Worm (Caenorhabditis elegans) whole organism, L4/young adult: Measurements from ENCODE around the gene smg-4.
A peak's percentile ranks its signal among the peaks of the same experiment; 100 is the strongest.

Experiments used
- W03F9.2 ChIP-seq: fragments of 150-350 bp; optimal IDR thresholded peaks from 2 replicates; lab custom pipeline; 2014; ENCODE audit warnings: missing biosample characterization, missing genetic modification characterization
- dao-5 ChIP-seq: sonication (generic microtip); optimal IDR thresholded peaks from 2 replicates; lab custom pipeline; 2016; ENCODE audit warnings: missing genotype, missing genetic modification characterization, moderate library complexity, missing compliant biosample characterization
- him-1 ChIP-seq: sonication (generic microtip); optimal IDR thresholded peaks from 2 replicates; lab custom pipeline; 2016; ENCODE audit warnings: missing genotype, missing genetic modification reagents, missing genetic modification characterization, missing compliant biosample characterization

Gene smg-4

DNA sequence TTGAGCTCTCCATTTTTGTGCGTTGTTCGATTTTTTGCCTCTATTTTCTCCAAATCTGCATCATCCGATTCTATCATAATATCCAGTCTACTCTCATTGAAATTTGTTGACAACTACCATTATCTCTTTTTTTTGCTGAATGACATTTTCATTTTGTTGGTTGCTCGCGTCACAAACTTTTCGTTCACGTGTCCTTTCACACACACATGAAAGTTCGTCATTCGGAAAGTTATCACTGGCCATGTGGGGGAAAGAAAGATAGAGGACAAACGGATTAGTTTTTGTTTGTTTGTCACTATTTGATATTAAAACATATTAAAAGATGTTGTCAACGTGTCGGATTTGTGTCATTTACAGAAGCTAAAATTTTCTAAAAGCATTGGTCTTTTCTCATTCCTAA lies 17.5 kb upstream of the smg-4 start:
- TF ChIP-seq dao-5 (tag; lab: Kevin White, UChicago) (no peak), him-1 (tag; lab: Kevin White, UChicago) (no peak), W03F9.2 (tag; lab: Kevin White, UChicago) (no peak)

DNA sequence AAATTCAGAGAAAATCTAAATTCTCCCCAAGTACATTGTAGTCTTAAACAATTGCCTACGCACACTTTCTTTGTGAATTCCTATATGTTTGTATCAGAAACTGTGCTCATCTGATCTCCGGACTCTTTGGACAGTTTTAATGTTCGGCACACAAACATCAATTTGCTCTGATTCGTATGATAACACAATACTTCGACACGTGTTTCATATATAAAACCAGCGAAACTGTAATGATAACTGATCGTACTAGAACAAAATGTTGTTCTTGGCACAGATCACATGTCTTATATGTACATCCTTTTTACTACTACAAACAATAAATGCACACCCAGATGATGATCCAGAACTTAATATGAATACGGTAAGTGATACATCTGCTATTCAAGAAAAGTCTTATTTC lies 13.8 kb upstream of the smg-4 start, which contains the start of gene lipl-2:
Gene lipl-2, plus strand, starts transcription at position 236 of the 400 bp plus-strand sequence.
- TF ChIP-seq W03F9.2 (tag; lab: Kevin White, UChicago) (no peak), him-1 (tag; lab: Kevin White, UChicago) (no peak), dao-5 (tag; lab: Kevin White, UChicago) (no peak)

DNA sequence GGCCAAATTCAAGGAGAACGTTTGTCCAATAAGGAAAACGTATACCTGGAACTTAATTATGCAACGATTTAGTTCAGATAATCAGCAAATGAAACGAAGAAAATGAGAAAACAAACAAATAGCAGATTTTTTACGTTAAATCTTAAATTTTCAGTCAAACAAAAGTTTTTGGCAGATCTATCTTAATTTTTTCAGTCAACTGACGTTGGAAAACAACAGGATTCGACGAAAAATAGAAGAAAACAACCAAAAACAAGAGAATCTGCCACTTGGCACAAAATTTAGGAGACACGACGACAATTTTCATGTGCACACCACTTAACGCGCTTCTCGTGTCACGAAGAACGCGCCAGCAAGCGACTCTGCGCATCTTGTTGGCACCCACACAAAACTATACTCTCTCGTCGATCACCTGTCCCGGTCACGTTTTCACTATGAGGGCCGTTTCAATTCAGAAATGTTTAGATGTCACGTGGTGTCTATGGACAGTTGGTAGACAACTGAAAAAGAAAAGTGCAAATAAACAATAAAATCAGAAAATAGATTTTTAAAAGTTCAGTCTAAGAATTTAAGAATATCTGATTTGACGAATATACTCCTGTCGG lies 12.2 kb upstream of the smg-4 start, which contains the start of gene ztf-7:
Gene ztf-7, minus strand, starts transcription at position 51 of the 605 bp plus-strand sequence.
- TF ChIP-seq W03F9.2 (tag; lab: Kevin White, UChicago) (peak; percentile 96), dao-5 (tag; lab: Kevin White, UChicago) (no peak), him-1 (tag; lab: Kevin White, UChicago) (peak; percentile 68)

DNA sequence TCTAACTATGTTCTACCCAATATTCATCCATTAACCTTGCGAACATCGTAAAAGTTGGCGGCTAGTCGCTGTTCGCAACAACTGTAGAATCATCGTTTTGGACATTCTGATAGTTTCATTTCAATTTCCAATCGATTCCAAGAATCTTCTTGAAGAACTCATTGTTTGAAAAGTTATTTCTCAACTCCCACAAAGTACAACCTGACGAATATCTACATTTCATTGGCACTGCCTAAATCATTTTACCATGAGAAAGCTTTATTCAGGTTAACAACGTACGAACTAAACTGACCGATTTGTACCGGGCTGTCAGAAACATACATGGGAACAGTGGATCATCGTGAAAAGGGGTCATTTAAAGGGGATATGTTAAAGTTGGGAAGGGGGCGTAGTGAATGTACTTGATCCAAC lies 9.2 kb upstream of the smg-4 start, which contains the start of gene F46B6.6:
Gene F46B6.6, minus strand, starts transcription at position 148 of the 411 bp plus-strand sequence.
- no peak for TF ChIP-seq dao-5 (tag; lab: Kevin White, UChicago)
- TF ChIP-seq W03F9.2 (tag; lab: Kevin White, UChicago), result no peak
- TF ChIP-seq him-1 (tag; lab: Kevin White, UChicago), result no peak

DNA sequence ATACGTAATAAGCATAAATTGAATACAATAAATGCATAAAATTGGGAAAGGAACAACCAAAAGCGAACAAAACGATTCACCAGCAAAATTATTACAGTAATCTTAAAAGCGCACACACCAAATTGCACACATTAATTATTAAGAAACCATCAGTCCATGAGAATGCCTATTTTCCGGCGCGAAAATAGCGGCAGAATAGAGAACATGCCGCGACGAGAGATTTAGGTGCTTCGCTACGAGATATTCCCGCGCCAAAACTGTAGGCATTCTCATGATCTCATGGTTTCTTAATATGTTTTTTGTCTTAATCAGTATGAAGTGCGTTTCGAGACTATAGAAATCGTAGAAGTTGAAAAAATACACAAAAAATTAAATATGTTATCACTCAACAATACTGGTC lies 6.7 kb upstream of the smg-4 start:
- TF ChIP-seq dao-5 (tag; lab: Kevin White, UChicago) (no peak), W03F9.2 (tag; lab: Kevin White, UChicago) (no peak), him-1 (tag; lab: Kevin White, UChicago) (no peak)

DNA sequence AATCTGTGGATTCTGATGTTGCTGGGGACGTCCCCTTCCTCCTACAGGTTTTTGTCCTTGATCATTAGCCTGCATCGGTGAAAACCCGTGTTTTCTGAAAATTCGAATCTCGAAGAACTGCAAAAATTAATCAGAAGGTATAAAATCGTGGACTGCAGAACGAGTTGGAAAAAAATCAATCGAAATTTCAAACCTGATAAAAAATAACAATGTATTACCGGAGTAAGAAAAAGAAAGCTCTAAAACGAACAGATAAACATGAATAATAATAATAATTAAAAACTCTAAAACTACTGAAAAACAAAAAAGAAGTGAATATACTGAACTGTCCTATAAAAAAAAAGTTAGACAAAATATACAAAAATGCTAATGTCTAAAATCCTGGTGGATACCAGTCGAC lies 5.4 kb upstream of the smg-4 start, which contains the start of gene F46B6.5:
Gene F46B6.5, minus strand, starts transcription at position 101 of the 400 bp plus-strand sequence.
- TF ChIP-seq dao-5 (tag; lab: Kevin White, UChicago), result no peak
- TF ChIP-seq W03F9.2 (tag; lab: Kevin White, UChicago), result no peak
- TF ChIP-seq him-1 (tag; lab: Kevin White, UChicago), result no peak

DNA sequence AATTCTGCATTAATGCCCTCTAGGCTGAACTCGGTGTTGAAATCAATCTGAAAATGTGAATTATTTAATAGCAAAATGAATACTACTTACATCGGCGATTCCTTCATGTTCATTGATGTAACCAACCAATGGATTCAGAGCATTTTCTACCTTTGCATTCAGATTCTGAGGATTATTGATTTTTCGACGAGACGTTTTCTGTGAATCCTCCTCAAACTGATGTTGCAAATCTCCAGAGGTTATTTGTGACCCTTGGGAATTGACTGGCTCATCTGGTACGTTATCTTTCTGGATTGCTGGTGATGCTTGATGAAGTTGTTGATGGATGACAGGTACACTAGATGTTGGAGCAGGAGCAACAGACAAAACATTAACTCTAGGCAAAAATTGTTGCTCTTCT lies 4.5 kb upstream of the smg-4 start:
- TF ChIP-seq dao-5 (tag; lab: Kevin White, UChicago), result no peak
- TF ChIP-seq him-1 (tag; lab: Kevin White, UChicago), result no peak
- TF ChIP-seq W03F9.2 (tag; lab: Kevin White, UChicago), result no peak

DNA sequence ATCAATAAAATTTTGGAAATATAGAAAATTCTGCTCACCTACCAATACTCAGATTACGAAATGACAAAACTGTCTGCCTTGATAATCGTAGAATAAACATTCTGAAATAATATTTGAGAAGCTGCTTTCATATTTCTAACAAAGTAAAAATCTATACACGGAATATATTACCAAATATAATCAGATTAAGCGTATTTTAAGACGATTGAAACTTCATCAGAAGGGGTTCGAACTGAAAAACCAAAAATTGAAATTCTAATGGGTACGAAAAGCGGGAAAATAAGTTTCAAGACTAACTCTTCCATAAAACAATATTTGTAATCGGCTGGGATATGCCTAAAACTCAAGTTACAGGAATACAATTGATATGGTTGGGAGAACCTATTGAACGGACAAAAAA lies 1.9 kb upstream of the smg-4 start, which contains the start of gene F46B6.4:
Gene F46B6.4, minus strand, starts transcription at position 101 of the 400 bp plus-strand sequence.
- no peak for TF ChIP-seq him-1 (tag; lab: Kevin White, UChicago)
- TF ChIP-seq dao-5 (tag; lab: Kevin White, UChicago), result no peak
- no peak for TF ChIP-seq W03F9.2 (tag; lab: Kevin White, UChicago)

DNA sequence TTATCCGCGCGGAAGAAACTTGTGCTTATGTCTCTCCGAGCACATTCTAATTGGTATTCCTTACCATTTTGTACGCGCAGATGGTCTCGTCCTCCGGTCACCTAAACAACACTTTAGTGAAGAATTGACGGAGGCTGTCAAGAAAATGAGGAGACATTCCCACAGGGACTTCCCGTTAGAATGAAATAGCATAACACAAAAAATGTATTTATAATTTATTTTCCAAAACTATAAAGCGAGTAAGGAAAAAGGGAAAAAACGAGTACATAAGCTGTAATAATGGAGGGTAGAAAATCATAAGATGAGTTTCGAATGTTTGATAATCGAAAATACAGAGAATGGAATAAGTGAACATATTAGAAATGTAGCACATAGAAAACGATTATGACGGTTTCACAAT lies 1.8 kb downstream of the smg-4 start, which contains the start of gene F46B6.12:
Gene F46B6.12, minus strand, starts transcription at position 101 of the 400 bp plus-strand sequence.
- TF ChIP-seq W03F9.2 (tag; lab: Kevin White, UChicago) (no peak), dao-5 (tag; lab: Kevin White, UChicago) (no peak)

DNA sequence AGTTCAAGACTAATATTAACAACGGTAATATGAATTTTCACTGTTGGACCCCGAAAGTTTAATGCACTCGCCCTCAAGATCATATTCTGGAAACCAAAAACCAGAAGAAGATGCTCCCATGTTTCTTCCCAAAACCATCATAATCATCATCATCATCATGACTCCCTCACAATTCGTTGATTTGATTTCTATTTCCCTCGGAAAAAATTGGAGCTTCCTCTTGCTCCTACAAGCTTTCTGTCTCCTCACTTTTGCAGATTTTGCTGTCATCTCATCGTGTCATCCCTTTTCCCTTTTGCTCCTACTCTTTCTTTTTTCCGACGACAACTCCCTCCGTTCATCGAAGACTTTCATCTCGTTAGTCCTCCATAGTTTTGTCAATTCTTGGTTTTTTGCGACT lies 5.6 kb downstream of the smg-4 start, which contains the start of gene F46B6.2:
Gene F46B6.2, plus strand, starts transcription at position 316 of the 400 bp plus-strand sequence.
- TF ChIP-seq W03F9.2 (tag; lab: Kevin White, UChicago) (no peak), him-1 (tag; lab: Kevin White, UChicago) (no peak), dao-5 (tag; lab: Kevin White, UChicago) (no peak)

DNA sequence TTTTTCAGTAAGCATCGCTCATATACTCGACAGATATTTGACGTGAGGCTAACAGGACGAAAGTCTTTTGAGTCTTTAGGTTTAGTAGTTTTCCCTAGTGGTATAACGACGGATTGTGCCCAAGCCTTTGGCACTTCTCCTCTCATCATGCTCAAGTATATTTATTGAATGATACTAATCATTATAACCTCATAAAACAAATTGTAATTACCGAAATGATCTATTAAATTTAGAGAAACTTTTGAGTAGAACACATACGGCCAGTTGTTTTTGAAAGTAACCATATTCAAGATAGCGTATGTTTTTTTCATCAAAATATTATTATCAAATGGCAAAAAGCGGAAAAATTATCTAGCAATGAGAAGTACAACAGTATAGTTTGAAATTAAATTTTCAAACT lies 6.2 kb downstream of the smg-4 start:
- TF ChIP-seq dao-5 (tag; lab: Kevin White, UChicago) (no peak), W03F9.2 (tag; lab: Kevin White, UChicago) (no peak), him-1 (tag; lab: Kevin White, UChicago) (no peak)

DNA sequence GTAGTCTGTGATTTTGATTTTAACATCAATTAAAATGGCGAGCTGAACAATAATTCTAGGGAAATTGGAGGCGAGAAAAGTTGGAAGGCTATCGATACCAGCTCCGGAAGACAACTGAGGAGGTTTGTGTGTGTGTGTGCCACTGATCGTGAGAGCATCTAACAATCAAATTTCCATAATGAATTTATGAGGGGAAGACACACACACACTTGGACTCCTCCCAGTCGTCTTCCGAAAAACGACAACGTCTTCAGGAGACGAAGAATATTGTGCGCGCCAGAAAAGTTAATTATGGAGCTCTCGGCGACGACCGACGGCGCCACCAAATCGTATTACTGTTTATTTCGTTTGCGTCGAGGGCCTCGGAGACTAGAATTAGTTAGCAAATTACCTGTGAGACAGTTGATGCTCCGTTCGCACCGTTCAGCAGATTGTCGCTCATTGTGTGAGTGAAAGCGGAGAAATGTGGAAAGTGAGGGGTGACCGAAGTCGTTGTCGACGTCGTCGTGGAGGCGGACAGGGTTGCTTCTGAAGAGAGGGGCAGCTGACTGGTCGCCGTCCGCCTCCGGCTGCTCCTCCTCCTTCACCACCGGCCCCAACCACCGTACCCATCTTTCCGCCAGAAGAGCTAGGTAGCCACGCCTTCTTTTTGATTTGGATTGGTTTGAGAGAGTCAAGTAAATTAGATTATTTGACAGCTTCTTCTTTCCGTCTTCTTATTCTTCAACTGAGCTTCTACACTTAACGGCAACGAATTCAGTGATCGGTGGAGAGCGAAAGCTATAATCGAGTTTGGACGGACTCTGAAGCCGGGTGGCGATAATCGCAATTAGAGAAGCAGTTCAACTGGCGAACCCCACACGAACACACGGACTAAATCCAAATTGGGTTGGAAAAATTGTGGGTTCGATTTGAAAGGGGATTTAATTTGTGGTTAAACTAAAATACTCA lies 8.4 kb downstream of the smg-4 start, which contains the start of gene unc-42:
Gene unc-42, minus strand, starts transcription at position 564 of the 951 bp plus-strand sequence.
- TF ChIP-seq him-1 (tag; lab: Kevin White, UChicago), result no peak
- no peak for TF ChIP-seq W03F9.2 (tag; lab: Kevin White, UChicago)
- TF ChIP-seq dao-5 (tag; lab: Kevin White, UChicago), result no peak

DNA sequence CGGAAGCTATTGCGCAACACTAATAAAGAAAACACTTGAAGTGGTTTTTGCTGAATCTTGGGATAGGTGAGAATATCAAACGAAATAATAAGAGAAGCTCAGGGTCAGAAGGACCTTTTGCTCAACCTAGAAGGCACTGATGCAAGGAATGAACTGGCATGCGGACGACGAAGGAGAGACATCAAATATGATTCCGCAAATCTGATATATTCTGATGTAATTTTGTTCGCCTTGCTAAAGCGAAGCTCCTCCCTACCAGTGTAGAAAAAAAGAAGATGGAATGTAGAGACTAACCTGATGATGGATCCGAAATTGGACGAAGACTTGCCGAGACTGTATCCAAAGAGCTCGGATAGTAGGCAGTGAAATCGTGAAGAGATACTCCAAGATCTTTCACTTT lies 9.6 kb downstream of the smg-4 start:
- TF ChIP-seq dao-5 (tag; lab: Kevin White, UChicago), result no peak
- no peak for TF ChIP-seq him-1 (tag; lab: Kevin White, UChicago)
- no peak for TF ChIP-seq W03F9.2 (tag; lab: Kevin White, UChicago)
